Worm (Caenorhabditis elegans) whole organism, young adult: ENCODE data around the gene nep-1.

ENCODE experiments used
- B0019.2 ChIP-seq: fragments of 200-800 bp; sonication (Bioruptor generic); conservative IDR thresholded peaks from 2 replicates; pipeline ENCODE4 v1.3.6; 2022; ENCODE audit warnings: missing genetic modification reagents, missing genetic modification characterization, missing compliant biosample characterization
- B0336.3 ChIP-seq: fragments of 200-800 bp; sonication (Bioruptor generic); IDR thresholded peaks from 2 replicates; pipeline ENCODE4 v1.3.6; 2022; ENCODE audit warnings: missing genetic modification characterization, missing compliant biosample characterization
- F10E7.11 ChIP-seq: sonication (generic microtip); optimal IDR thresholded peaks from 2 replicates; lab custom pipeline; 2017; ENCODE audit warnings: mild to moderate bottlenecking, missing genetic modification characterization, moderate library complexity, missing compliant biosample characterization
- F22D6.2 ChIP-seq: sonication (generic microtip); optimal IDR thresholded peaks from 2 replicates; lab custom pipeline; 2016; ENCODE audit warnings: mild to moderate bottlenecking, missing genetic modification characterization, missing compliant biosample characterization
- F49E8.2 ChIP-seq: sonication (generic microtip); optimal IDR thresholded peaks from 3 replicates; lab custom pipeline; 2017; ENCODE audit warnings: missing genetic modification characterization, mild to moderate bottlenecking, missing compliant biosample characterization, antibody characterized with exemption, moderate library complexity; ENCODE audit not compliant: insufficient read depth
- K11D2.4 ChIP-seq: fragments of 200-800 bp; sonication (Bioruptor generic); IDR thresholded peaks from 2 replicates; pipeline ENCODE4 v1.3.6; 2022; ENCODE audit warnings: missing genetic modification reagents, missing genetic modification characterization, missing compliant biosample characterization
- K12H6.12 ChIP-seq: fragments of 200-800 bp; sonication (Bioruptor generic); optimal IDR thresholded peaks from 2 replicates; lab custom pipeline; 2018; ENCODE audit warnings: mild to moderate bottlenecking, missing genetic modification characterization, missing compliant biosample characterization
- T07F8.4 ChIP-seq: sonication (generic microtip); optimal IDR thresholded peaks from 2 replicates; lab custom pipeline; 2016; ENCODE audit warnings: mild to moderate bottlenecking, missing genetic modification characterization, moderate library complexity, missing compliant biosample characterization
- T26A5.8 ChIP-seq: sonication (generic microtip); optimal IDR thresholded peaks from 2 replicates; lab custom pipeline; 2016; ENCODE audit warnings: missing genetic modification characterization, missing compliant biosample characterization
- Y53G8AR.9 ChIP-seq: fragments of 200-800 bp; sonication (Bioruptor generic); conservative IDR thresholded peaks from 2 replicates; pipeline ENCODE4 v1.3.6; 2022; ENCODE audit warnings: missing genetic modification reagents, missing genetic modification characterization, missing compliant biosample characterization
- Y95B8A.8 ChIP-seq: fragments of 200-800 bp; sonication (Bioruptor generic); IDR thresholded peaks from 2 replicates; pipeline ENCODE4 v1.3.6; 2022; ENCODE audit warnings: missing genetic modification reagents, missing genetic modification characterization, missing compliant biosample characterization
- atf-7 ChIP-seq: sonication (generic microtip); optimal IDR thresholded peaks from 2 replicates; lab custom pipeline; 2017; ENCODE audit warnings: mild to moderate bottlenecking, missing genetic modification characterization, missing compliant biosample characterization
- bed-2 ChIP-seq: fragments of 200-800 bp; sonication (Bioruptor generic); IDR thresholded peaks from 2 replicates; pipeline ENCODE4 v1.3.6; 2022; ENCODE audit warnings: missing genetic modification reagents, missing genetic modification characterization, missing compliant biosample characterization
- ccch-3 ChIP-seq: fragments of 200-800 bp; sonication (Bioruptor generic); optimal IDR thresholded peaks from 2 replicates; lab custom pipeline; 2018; ENCODE audit warnings: mild to moderate bottlenecking, missing genetic modification characterization, missing compliant biosample characterization
- cebp-1 ChIP-seq, 2 experiments: fragments of 200-800 bp in 1 of 2; sonication (Bioruptor generic) in 1 of 2; sonication (generic microtip) in 1 of 2; IDR thresholded peaks in 1 of 2; optimal IDR thresholded peaks in 1 of 2; 2 replicates each; pipeline versions ENCODE4 v1.3.6 to Lab custom; 2017 to 2022; ENCODE audit warnings: missing compliant biosample characterization in 2 of 2, missing genetic modification characterization in 2 of 2, mild to moderate bottlenecking in 1 of 2, missing genetic modification reagents in 1 of 2, moderate library complexity in 1 of 2
- ceh-100 ChIP-seq: fragments of 200-800 bp; sonication (Bioruptor generic); IDR thresholded peaks from 2 replicates; pipeline ENCODE4 v1.3.6; 2022; ENCODE audit warnings: missing genetic modification reagents, missing genetic modification characterization, missing compliant biosample characterization
- ceh-40 ChIP-seq: fragments of 200-800 bp; sonication (Bioruptor generic); IDR thresholded peaks from 2 replicates; pipeline ENCODE4 v1.3.6; 2022; ENCODE audit warnings: missing genetic modification characterization, missing compliant biosample characterization
- ceh-91 ChIP-seq: fragments of 200-800 bp; sonication (Bioruptor generic); IDR thresholded peaks from 2 replicates; pipeline ENCODE4 v1.3.6; 2022; ENCODE audit warnings: missing genetic modification reagents, missing genetic modification characterization, missing compliant biosample characterization
- egrh-3 ChIP-seq: fragments of 200-800 bp; sonication (Bioruptor generic); IDR thresholded peaks from 2 replicates; pipeline ENCODE4 v1.3.6; 2022; ENCODE audit warnings: missing genetic modification reagents, missing genetic modification characterization, missing compliant biosample characterization
- ekl-4 ChIP-seq: fragments of 200-800 bp; sonication (Bioruptor generic); IDR thresholded peaks from 2 replicates; pipeline ENCODE4 v1.3.6; 2022; ENCODE audit warnings: missing genetic modification reagents, missing genetic modification characterization, missing compliant biosample characterization
- gei-17 ChIP-seq: fragments of 200-800 bp; sonication (Bioruptor generic); optimal IDR thresholded peaks from 2 replicates; lab custom pipeline; 2018; ENCODE audit warnings: mild to moderate bottlenecking, missing genetic modification characterization, missing compliant biosample characterization
- hmg-1.2 ChIP-seq: fragments of 200-800 bp; sonication (Bioruptor generic); IDR thresholded peaks from 2 replicates; pipeline ENCODE4 v1.3.6; 2022; ENCODE audit warnings: missing genetic modification reagents, missing genetic modification characterization, missing compliant biosample characterization
- hmg-20 ChIP-seq: fragments of 200-800 bp; sonication (Bioruptor generic); IDR thresholded peaks from 2 replicates; pipeline ENCODE4 v1.3.6; 2022; ENCODE audit warnings: missing genetic modification reagents, missing genetic modification characterization, missing compliant biosample characterization
- hsf-1 ChIP-seq: fragments of 200-800 bp; sonication (Bioruptor generic); IDR thresholded peaks from 2 replicates; pipeline ENCODE4 v1.3.6; 2022; ENCODE audit warnings: missing genetic modification reagents, missing genetic modification characterization, missing compliant biosample characterization
- let-526 ChIP-seq: fragments of 200-800 bp; sonication (Bioruptor generic); IDR thresholded peaks from 2 replicates; pipeline ENCODE4 v1.3.6; 2022; ENCODE audit warnings: missing genetic modification reagents, missing genetic modification characterization, missing compliant biosample characterization
- lin-35 ChIP-seq, 3 experiments: fragments of 150-350 bp in 2 of 3; sonication (generic microtip) in 1 of 3; optimal IDR thresholded peaks; 2 replicates each; lab custom pipeline; 2014 to 2018; ENCODE audit warnings: missing biosample characterization in 3 of 3, missing genetic modification characterization in 3 of 3, missing genetic modification reagents in 3 of 3
- madf-10 ChIP-seq: sonication (generic microtip); optimal IDR thresholded peaks from 2 replicates; lab custom pipeline; 2016; ENCODE audit warnings: mild to moderate bottlenecking, missing genetic modification characterization, missing compliant biosample characterization
- madf-3 ChIP-seq: fragments of 200-800 bp; sonication (Bioruptor generic); IDR thresholded peaks from 2 replicates; pipeline ENCODE4 v1.3.6; 2022; ENCODE audit warnings: missing genetic modification reagents, missing genetic modification characterization, missing compliant biosample characterization
- madf-6 ChIP-seq: fragments of 200-800 bp; sonication (Bioruptor generic); IDR thresholded peaks from 2 replicates; pipeline ENCODE4 v1.3.6; 2022; ENCODE audit warnings: missing genetic modification reagents, missing genetic modification characterization, missing compliant biosample characterization
- mxl-1 ChIP-seq: sonication (generic microtip); optimal IDR thresholded peaks from 2 replicates; lab custom pipeline; 2016; ENCODE audit warnings: missing genetic modification characterization, missing compliant biosample characterization
- nfya-1 ChIP-seq: sonication (generic microtip); optimal IDR thresholded peaks from 2 replicates; lab custom pipeline; 2017; ENCODE audit warnings: antibody characterized with exemption, missing compliant biosample characterization, missing genetic modification characterization, borderline replicate concordance; ENCODE audit not compliant: insufficient read depth
- nhr-90 ChIP-seq: sonication (generic microtip); optimal IDR thresholded peaks from 2 replicates; lab custom pipeline; 2016; ENCODE audit warnings: missing genotype, mild to moderate bottlenecking, missing genetic modification characterization, missing compliant biosample characterization
- pbrm-1 ChIP-seq: fragments of 200-800 bp; sonication (Bioruptor generic); IDR thresholded peaks from 2 replicates; pipeline ENCODE4 v1.3.6; 2022; ENCODE audit warnings: missing genetic modification reagents, missing genetic modification characterization, missing compliant biosample characterization
- repo-1 ChIP-seq: sonication (generic microtip); optimal IDR thresholded peaks from 2 replicates; lab custom pipeline; 2017; ENCODE audit warnings: mild to moderate bottlenecking, missing genetic modification characterization, missing compliant biosample characterization
- snpc-1.1 ChIP-seq: sonication (generic microtip); optimal IDR thresholded peaks from 2 replicates; lab custom pipeline; 2017; ENCODE audit warnings: missing genetic modification characterization, mild to moderate bottlenecking, missing compliant biosample characterization, antibody characterized with exemption, moderate library complexity, missing genotype, missing genetic modification reagents; ENCODE audit not compliant: insufficient read depth
- snpc-4 ChIP-seq, 5 experiments: fragments of 150-350 bp in 1 of 5; sonication (generic microtip) in 4 of 5; optimal IDR thresholded peaks; 2 replicates each; lab custom pipeline; 2014 to 2018; ENCODE audit warnings: missing genetic modification characterization in 5 of 5, missing biosample characterization in 3 of 5, antibody characterized with exemption in 2 of 5, mild to moderate bottlenecking in 2 of 5, missing compliant biosample characterization in 2 of 5, missing genotype in 2 of 5, moderate library complexity in 2 of 5, missing genetic modification reagents in 1 of 5
- somi-1 ChIP-seq: fragments of 200-800 bp; sonication (Bioruptor generic); optimal IDR thresholded peaks from 2 replicates; lab custom pipeline; 2018; ENCODE audit warnings: mild to moderate bottlenecking, missing genetic modification characterization, missing compliant biosample characterization
- tbp1 ChIP-seq: fragments of 200-800 bp; sonication (Bioruptor generic); optimal IDR thresholded peaks from 2 replicates; lab custom pipeline; 2018; ENCODE audit warnings: mild to moderate bottlenecking, missing genetic modification characterization, missing compliant biosample characterization
- tlf-1 ChIP-seq: fragments of 200-800 bp; sonication (Bioruptor generic); optimal IDR thresholded peaks from 2 replicates; lab custom pipeline; 2018; ENCODE audit warnings: mild to moderate bottlenecking, missing genetic modification characterization, missing compliant biosample characterization
- zfh-2 ChIP-seq: fragments of 200-800 bp; sonication (Bioruptor generic); conservative IDR thresholded peaks from 2 replicates; pipeline ENCODE4 v1.3.6; 2022; ENCODE audit warnings: missing genetic modification reagents, missing genetic modification characterization, missing compliant biosample characterization
- ztf-28 ChIP-seq: fragments of 200-800 bp; sonication (Bioruptor generic); IDR thresholded peaks from 2 replicates; pipeline ENCODE4 v1.3.6; 2022; ENCODE audit warnings: missing genetic modification reagents, missing genetic modification characterization, missing compliant biosample characterization

Gene nep-1

DNA sequence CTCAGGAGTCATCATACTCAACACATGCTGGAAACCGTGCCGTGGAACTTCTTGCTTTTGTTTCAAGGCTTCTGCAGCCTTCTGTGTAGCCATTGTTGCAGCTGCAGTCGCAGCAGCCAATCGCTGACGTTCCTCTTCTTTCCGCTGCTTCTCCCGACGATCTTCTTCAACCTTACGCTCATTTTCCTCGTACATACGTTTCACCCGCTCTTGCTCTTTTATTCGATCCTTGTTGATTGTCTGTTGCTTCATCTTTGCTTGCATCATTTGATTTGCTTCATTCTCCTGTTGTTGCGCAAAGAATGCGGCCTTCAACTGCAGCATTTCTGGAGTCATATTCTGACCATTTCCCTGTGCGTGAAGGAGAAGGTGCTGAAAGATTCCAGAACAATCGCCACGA lies 34.4 kb downstream of the nep-1 start:
- TF ChIP-seq lin-35 (GFP tag; optimal IDR thresholded peaks at IDR 0.05; lab: Kevin White, UChicago) (no peak), K11D2.4 (0 out of 2 replicates have a peak, but pooled peaks have one; percentile 18), Y53G8AR.9 (GFP tag; lab: Robert Waterston, UW) (no peak), pbrm-1 (0 out of 2 replicates have a peak, but pooled peaks have one; percentile 15), hsf-1 (GFP tag; lab: Robert Waterston, UW) (no peak)

DNA sequence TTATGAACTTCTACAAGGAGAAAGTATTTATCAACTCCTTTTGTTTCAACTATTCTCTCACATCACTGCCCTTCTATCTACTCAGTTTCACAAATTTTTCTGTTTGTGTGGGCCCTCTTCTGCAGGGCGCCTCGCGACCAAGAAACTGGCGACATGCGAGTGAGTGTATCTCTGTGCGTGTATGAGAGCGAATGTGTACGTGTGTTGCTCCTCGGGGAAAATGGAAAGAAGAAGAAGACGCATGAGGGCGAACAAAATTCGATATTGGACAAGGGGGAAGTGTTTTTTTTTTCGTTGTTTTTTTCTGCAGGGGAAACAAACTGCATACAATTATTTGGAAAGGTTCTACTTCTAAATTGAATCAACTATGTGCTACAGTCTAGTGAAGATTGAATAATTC lies 35.4 kb downstream of the nep-1 start:
- TF ChIP-seq madf-3, result 0 out of 2 replicates have a peak, but pooled peaks have one; percentile 40
- TF ChIP-seq ceh-100 (GFP tag; lab: Robert Waterston, UW), result no peak
- no peak for TF ChIP-seq repo-1 (tag; lab: Kevin White, UChicago)
- TF ChIP-seq hmg-1.2 (GFP tag; lab: Robert Waterston, UW), result 0 out of 2 replicates have a peak, but pooled peaks have one; percentile 13
- TF ChIP-seq bed-2, result no peak
- TF ChIP-seq nhr-90 (tag; lab: Kevin White, UChicago), result no peak
- TF ChIP-seq madf-10 (tag; lab: Kevin White, UChicago), result no peak
- TF ChIP-seq zfh-2 (GFP tag; lab: Robert Waterston, UW), result 0 out of 2 replicates have a peak, but pooled peaks have one; percentile 6
- TF ChIP-seq snpc-4 (GFP tag; optimal IDR thresholded peaks at IDR 0.05; lab: Kevin White, UChicago), result no peak
- TF ChIP-seq snpc-4 (tag; optimal IDR thresholded peaks at IDR 0.05; lab: Kevin White, UChicago), result no peak
- no peak for TF ChIP-seq somi-1

DNA sequence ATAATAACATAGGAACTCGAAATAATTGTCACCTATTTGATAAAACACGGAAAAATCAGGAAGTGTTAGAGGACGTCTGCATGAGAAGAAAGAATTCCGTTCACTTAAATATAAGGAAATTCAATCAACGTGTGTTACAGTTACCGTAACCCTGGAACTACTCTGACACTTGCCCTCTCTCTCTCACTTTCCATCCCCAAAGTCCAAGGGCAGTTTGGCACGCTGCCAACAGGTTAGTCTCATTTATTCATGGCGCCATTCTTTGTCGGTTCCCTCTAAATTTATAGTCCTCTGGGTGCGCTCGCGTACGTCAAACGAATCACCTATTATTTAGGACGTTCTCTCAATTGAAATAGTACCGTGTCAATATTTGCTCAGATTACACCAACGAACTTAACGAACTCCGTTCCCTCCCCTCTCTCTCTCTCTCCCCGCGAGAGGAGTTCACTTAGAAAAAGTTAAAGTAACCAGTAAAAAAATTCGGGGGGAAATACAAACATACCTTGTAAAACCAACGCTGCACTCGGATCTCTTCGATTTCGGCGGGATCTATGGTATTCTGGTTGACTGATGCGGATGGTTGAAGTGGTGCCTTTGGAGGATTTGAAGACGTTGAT lies 36.2 kb downstream of the nep-1 start:
- TF ChIP-seq tlf-1 (GFP tag; lab: Kevin White, UChicago) (no peak), let-526 (GFP tag; lab: Robert Waterston, UW) (0 out of 2 replicates have a peak, but pooled peaks have one; percentile 43), F49E8.2 (tag; lab: Kevin White, UChicago) (no peak), B0019.2 (GFP tag; lab: Robert Waterston, UW) (no peak), cebp-1 (GFP tag; IDR thresholded peaks at IDR 0.05; lab: Robert Waterston, UW) (no peak), cebp-1 (tag; optimal IDR thresholded peaks at IDR 0.05; lab: Kevin White, UChicago) (no peak), ekl-4 (GFP tag; lab: Robert Waterston, UW) (no peak), snpc-1.1 (tag; lab: Kevin White, UChicago) (no peak), ceh-40 (GFP tag; lab: Robert Waterston, UW) (no peak), F10E7.11 (no peak)

DNA sequence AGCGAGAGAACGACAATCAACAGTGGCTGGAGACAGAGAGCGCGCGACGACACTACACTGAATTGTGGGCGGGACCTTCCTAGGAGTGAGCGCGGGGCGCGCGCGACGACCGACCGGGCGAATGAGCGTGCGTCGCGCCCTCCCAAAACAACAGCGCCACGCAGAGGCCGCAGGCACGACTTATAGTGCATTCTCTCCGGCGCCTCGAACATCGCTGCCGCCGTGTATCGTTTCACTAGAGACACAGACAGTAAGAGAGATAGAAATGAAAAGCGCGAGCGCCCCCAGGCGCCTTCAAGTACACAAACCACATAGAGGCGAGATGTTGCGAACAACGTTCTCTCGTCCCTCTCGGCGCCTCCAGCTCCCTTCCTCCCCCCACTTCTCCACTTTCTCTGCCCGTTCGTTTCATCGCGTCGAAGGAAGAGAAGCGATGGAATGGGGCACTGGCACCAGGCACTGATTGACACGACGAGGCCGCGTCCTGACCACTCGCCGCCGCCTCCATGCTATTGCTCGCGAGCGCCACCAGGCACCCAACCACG lies 37.0 kb downstream of the nep-1 start:
- TF ChIP-seq ceh-91 (no peak), ccch-3 (GFP tag; lab: Kevin White, UChicago) (no peak), hsf-1 (GFP tag; lab: Robert Waterston, UW) (no peak), F22D6.2 (peak; percentile 43), Y95B8A.8 (GFP tag; lab: Robert Waterston, UW) (no peak), gei-17 (GFP tag; lab: Kevin White, UChicago) (peak; percentile 61), T26A5.8 (tag; lab: Kevin White, UChicago) (no peak), madf-6 (peak; percentile 29; the same call in 1 of the 2 replicates), B0336.3 (GFP tag; lab: Robert Waterston, UW) (peak; percentile 85), tbp1 (GFP tag; lab: Kevin White, UChicago) (peak; percentile 39), T07F8.4 (tag; lab: Kevin White, UChicago) (peak; percentile 24), atf-7 (tag; lab: Kevin White, UChicago) (peak; percentile 90), egrh-3 (GFP tag; lab: Robert Waterston, UW) (peak; percentile 92), K12H6.12 (tag; lab: Kevin White, UChicago) (peak; percentile 91), mxl-1 (tag; lab: Kevin White, UChicago) (peak; percentile 8), nfya-1 (tag; lab: Kevin White, UChicago) (no peak), pbrm-1 (0 out of 2 replicates have a peak, but pooled peaks have one; percentile 55), ztf-28 (GFP tag; lab: Robert Waterston, UW) (no peak), hmg-20 (0 out of 2 replicates have a peak, but pooled peaks have one; percentile 44)
